Worm (Caenorhabditis elegans) whole organism, L1 larva: Measurements from ENCODE around the gene drr-2.
A peak's percentile ranks its signal among the peaks of the same experiment; 100 is the strongest.

Experiments
- C04F5.9 ChIP-seq: sonication (generic microtip); optimal IDR thresholded peaks from 2 replicates; lab custom pipeline; 2016; ENCODE audit warnings: missing genetic modification characterization, missing compliant biosample characterization
- F16B12.6 ChIP-seq: fragments of 150-350 bp; optimal IDR thresholded peaks from 2 replicates; lab custom pipeline; 2014; ENCODE audit warnings: missing biosample characterization, missing genetic modification characterization
- alr-1 ChIP-seq: fragments of 200-800 bp; sonication (Bioruptor generic); optimal IDR thresholded peaks from 2 replicates; lab custom pipeline; 2018; ENCODE audit warnings: borderline replicate concordance, mild to moderate bottlenecking, missing genetic modification characterization, missing compliant biosample characterization
- ama-1 ChIP-seq: fragments of 150-350 bp; optimal IDR thresholded peaks from 2 replicates; lab custom pipeline; 2014
- ceh-63 ChIP-seq: fragments of 200-800 bp; sonication (Bioruptor generic); optimal IDR thresholded peaks from 2 replicates; lab custom pipeline; 2018; ENCODE audit warnings: mild to moderate bottlenecking, missing genetic modification characterization, missing compliant biosample characterization
- ceh-88 ChIP-seq: fragments of 200-800 bp; sonication (Bioruptor generic); IDR thresholded peaks from 2 replicates; pipeline ENCODE4 v1.3.6; 2022; ENCODE audit warnings: missing genetic modification characterization, missing compliant biosample characterization
- ceh-90 ChIP-seq: sonication (generic microtip); optimal IDR thresholded peaks from 2 replicates; lab custom pipeline; 2016; ENCODE audit warnings: missing genetic modification characterization, missing compliant biosample characterization
- ces-1 ChIP-seq: fragments of 150-350 bp; optimal IDR thresholded peaks from 2 replicates; lab custom pipeline; 2014; ENCODE audit warnings: missing biosample characterization, missing genetic modification reagents, missing genetic modification characterization
- efl-1 ChIP-seq, 4 experiments: fragments of 150-350 bp; optimal IDR thresholded peaks in 3 of 4; peaks in 1 of 4; 1 replicate in 1 of 4; 2 replicates in 3 of 4; lab custom pipeline; 2014; ENCODE audit warnings: missing biosample characterization in 2 of 4, missing genetic modification characterization in 2 of 4, missing genetic modification reagents in 2 of 4
- elt-2 ChIP-seq: sonication (generic microtip); optimal IDR thresholded peaks from 2 replicates; lab custom pipeline; 2016; ENCODE audit warnings: missing genetic modification characterization, mild to moderate bottlenecking, inconsistent platforms, missing compliant biosample characterization, missing genetic modification reagents
- elt-3 ChIP-seq, 6 experiments: fragments of 150-350 bp in 1 of 6; sonication (generic microtip); optimal IDR thresholded peaks; 2 replicates each; lab custom pipeline; 2017 to 2018; ENCODE audit warnings: missing biosample characterization in 6 of 6, missing genetic modification characterization in 6 of 6, inconsistent platforms in 1 of 6
- fkh-8 ChIP-seq: sonication (generic microtip); optimal IDR thresholded peaks from 2 replicates; lab custom pipeline; 2016; ENCODE audit warnings: mild to moderate bottlenecking, missing genetic modification characterization, missing compliant biosample characterization
- fos-1 ChIP-seq: fragments of 150-350 bp; optimal IDR thresholded peaks from 2 replicates; lab custom pipeline; 2014; ENCODE audit warnings: missing biosample characterization, missing genetic modification characterization
- hlh-17 ChIP-seq: fragments of 200-800 bp; sonication (Bioruptor generic); optimal IDR thresholded peaks from 2 replicates; lab custom pipeline; 2018; ENCODE audit warnings: missing genetic modification characterization, mild to moderate bottlenecking, missing compliant biosample characterization, moderate library complexity, borderline replicate concordance
- hlh-4 ChIP-seq: sonication (generic microtip); optimal IDR thresholded peaks from 2 replicates; lab custom pipeline; 2016; ENCODE audit warnings: mild to moderate bottlenecking, missing genetic modification characterization, missing compliant biosample characterization
- irx-1 ChIP-seq: sonication (generic microtip); optimal IDR thresholded peaks from 2 replicates; lab custom pipeline; 2016; ENCODE audit warnings: missing genetic modification characterization, missing compliant biosample characterization
- lin-14 ChIP-seq: fragments of 200-800 bp; sonication (Bioruptor generic); optimal IDR thresholded peaks from 2 replicates; lab custom pipeline; 2018; ENCODE audit warnings: mild to moderate bottlenecking, missing genetic modification characterization, moderate library complexity, missing compliant biosample characterization
- lin-35 ChIP-seq, 2 experiments: fragments of 150-350 bp; optimal IDR thresholded peaks; 2 replicates each; lab custom pipeline; 2014; ENCODE audit warnings: missing biosample characterization in 2 of 2, missing genetic modification characterization in 2 of 2, missing genetic modification reagents in 2 of 2
- lir-3 ChIP-seq: sonication (generic microtip); optimal IDR thresholded peaks from 2 replicates; lab custom pipeline; 2016; ENCODE audit warnings: mild to moderate bottlenecking, missing genetic modification characterization, moderate library complexity, missing compliant biosample characterization; ENCODE audit not compliant: poor library complexity
- lsy-2 ChIP-seq, 2 experiments: fragments of 150-350 bp; optimal IDR thresholded peaks; 2 replicates each; lab custom pipeline; 2014; ENCODE audit warnings: missing biosample characterization in 2 of 2, missing genetic modification characterization in 2 of 2
- mab-9 ChIP-seq: fragments of 200-800 bp; sonication (Bioruptor generic); IDR thresholded peaks from 2 replicates; pipeline ENCODE4 v1.3.6; 2022; ENCODE audit warnings: missing genetic modification reagents, missing genetic modification characterization, missing compliant biosample characterization
- mep-1 ChIP-seq: fragments of 150-350 bp; optimal IDR thresholded peaks from 2 replicates; lab custom pipeline; 2014; ENCODE audit warnings: missing biosample characterization, missing genetic modification characterization
- nhr-11 ChIP-seq: fragments of 150-350 bp; optimal IDR thresholded peaks from 2 replicates; lab custom pipeline; 2014; ENCODE audit warnings: missing biosample characterization, missing genetic modification characterization
- nhr-71 ChIP-seq: sonication (generic microtip); optimal IDR thresholded peaks from 2 replicates; lab custom pipeline; 2016; ENCODE audit warnings: mild to moderate bottlenecking, missing genetic modification characterization, moderate library complexity, missing compliant biosample characterization
- nhr-84 ChIP-seq: sonication (generic microtip); optimal IDR thresholded peaks from 2 replicates; lab custom pipeline; 2017; ENCODE audit warnings: missing biosample characterization, missing genetic modification characterization
- nhr-85 ChIP-seq: sonication (generic microtip); peaks from one replicate; lab custom pipeline; 2016; ENCODE audit warnings: missing genetic modification characterization, inconsistent platforms, missing compliant biosample characterization
- pax-3 ChIP-seq: fragments of 200-800 bp; sonication (Bioruptor generic); optimal IDR thresholded peaks from 2 replicates; lab custom pipeline; 2018; ENCODE audit warnings: mild to moderate bottlenecking, missing genetic modification characterization, moderate library complexity, missing compliant biosample characterization
- pqm-1 ChIP-seq: sonication (generic microtip); optimal IDR thresholded peaks from 3 replicates; lab custom pipeline; 2017; ENCODE audit warnings: missing biosample characterization, missing genetic modification characterization
- rnt-1 ChIP-seq: sonication (generic microtip); optimal IDR thresholded peaks from 2 replicates; lab custom pipeline; 2016; ENCODE audit warnings: mild to moderate bottlenecking, missing genetic modification characterization, moderate library complexity, missing compliant biosample characterization
- skn-1 ChIP-seq: fragments of 150-350 bp; optimal IDR thresholded peaks from 2 replicates; lab custom pipeline; 2014; ENCODE audit warnings: missing biosample characterization, missing genetic modification characterization
- snu-23 ChIP-seq: sonication (generic microtip); optimal IDR thresholded peaks from 2 replicates; lab custom pipeline; 2016; ENCODE audit warnings: missing genetic modification characterization, missing compliant biosample characterization
- unc-130 ChIP-seq: fragments of 150-350 bp; optimal IDR thresholded peaks from 2 replicates; lab custom pipeline; 2017; ENCODE audit warnings: missing biosample characterization, missing genetic modification characterization, inconsistent platforms
- xbp-1 ChIP-seq: sonication (generic microtip); optimal IDR thresholded peaks from 2 replicates; lab custom pipeline; 2016; ENCODE audit warnings: missing genetic modification characterization, missing compliant biosample characterization
- zip-4 ChIP-seq: fragments of 200-800 bp; sonication (Bioruptor generic); optimal IDR thresholded peaks from 2 replicates; lab custom pipeline; 2018; ENCODE audit warnings: mild to moderate bottlenecking, missing genetic modification characterization, moderate library complexity, missing compliant biosample characterization
- ztf-11 ChIP-seq, 2 experiments: sonication (generic microtip); optimal IDR thresholded peaks; 2 replicates each; lab custom pipeline; 2016 to 2017; ENCODE audit warnings: missing genetic modification characterization in 2 of 2, missing biosample characterization in 1 of 2, missing compliant biosample characterization in 1 of 2

Gene drr-2

DNA sequence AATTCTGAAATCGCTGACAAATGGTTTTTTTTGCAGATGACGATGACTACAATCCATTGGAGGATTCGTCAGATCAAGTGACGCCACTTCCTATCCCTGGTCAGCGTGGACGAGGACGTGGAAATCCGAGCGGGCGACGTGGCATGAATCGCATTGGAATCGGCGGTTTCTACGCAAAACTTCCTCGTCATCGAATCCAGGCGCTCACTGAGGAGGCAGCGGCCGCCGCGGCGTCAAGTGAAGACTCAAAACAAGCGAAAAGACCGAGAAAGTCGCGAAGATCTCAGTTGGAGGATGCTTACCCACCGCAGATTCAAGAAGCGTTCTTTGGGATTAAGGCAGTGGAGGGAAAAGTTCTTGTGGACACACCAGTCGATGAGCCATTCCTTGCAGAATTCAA lies 5.2 kb upstream of the drr-2 start:
- no peak for TF ChIP-seq elt-3 (tag; optimal IDR thresholded peaks at IDR 0.05; lab: Kevin White, UChicago)

DNA sequence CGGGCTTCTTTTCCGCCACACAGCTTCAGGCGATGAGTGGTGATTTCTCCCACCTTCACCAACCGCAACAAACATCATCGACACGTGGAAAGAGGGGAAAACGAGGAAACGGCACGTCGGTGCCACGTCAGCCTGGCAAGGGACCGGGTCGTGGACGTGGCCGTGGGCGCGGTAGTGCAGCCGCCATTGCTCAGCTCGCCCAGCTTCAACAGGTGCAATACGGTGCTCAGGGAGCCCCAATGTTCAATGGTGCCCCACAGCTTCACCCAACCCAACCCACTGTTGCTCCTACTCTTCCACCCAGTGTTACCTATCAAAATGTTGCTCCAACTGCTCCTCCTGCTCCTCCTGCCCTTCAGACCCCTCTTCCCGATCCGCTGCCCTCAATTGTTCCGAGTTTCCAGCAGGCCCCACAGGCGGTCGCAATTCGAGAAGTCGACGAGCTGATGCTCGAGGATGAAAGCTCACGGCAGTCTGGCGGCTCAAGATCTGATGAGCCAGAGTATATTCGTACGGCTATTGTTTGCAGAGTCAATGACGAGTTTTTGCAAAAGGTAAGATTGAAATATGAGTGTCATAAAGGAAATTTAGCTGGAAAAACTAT lies 2.6 kb upstream of the drr-2 start:
- TF ChIP-seq zip-4 (GFP tag; lab: Kevin White, UChicago) (no peak), hlh-17 (GFP tag; lab: Kevin White, UChicago) (no peak), ces-1 (no peak), lin-35 (GFP tag; optimal IDR thresholded peaks at IDR 0.05; lab: Kevin White, UChicago) (no peak), efl-1 (optimal IDR thresholded peaks at IDR 0.05; lab: Kevin White, UChicago) (no peak), efl-1 (GFP tag; optimal IDR thresholded peaks at IDR 0.05 in 1 of 2; lab: Kevin White, UChicago) (peak in 1 of 2 experiments; percentile 13), ceh-90 (tag; lab: Kevin White, UChicago) (no peak)

ce11 chrIII:13644279-13644678 lies 909 bp upstream of the drr-2 start:
- TF ChIP-seq alr-1 (tag; lab: Kevin White, UChicago) = peak; percentile 70
- TF ChIP-seq mep-1 = no peak

DNA sequence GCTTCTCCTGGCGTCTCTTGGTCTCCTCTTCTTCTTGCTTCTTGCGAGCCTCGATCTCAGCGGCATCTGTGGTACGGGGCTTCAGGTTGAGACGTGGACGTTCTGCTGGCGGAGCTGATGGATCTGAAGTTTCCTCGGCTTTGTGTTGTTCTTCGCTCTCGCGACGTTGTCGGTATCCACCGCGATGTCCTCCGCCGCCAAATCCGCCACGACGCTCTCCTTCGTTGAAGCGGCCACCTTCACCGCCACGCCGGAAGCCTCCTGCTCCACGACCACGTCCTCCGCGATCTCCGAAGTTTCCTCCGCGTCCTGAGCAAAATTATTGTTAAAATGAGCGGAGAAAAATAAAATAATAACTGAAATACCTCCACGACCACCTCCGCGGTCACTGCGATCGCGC lies 594 bp downstream of the drr-2 start:
- TF ChIP-seq fkh-8 = no peak
- no peak for TF ChIP-seq lin-14 (GFP tag; lab: Kevin White, UChicago)
- no peak for TF ChIP-seq nhr-11 (tag; lab: Kevin White, UChicago)
- no peak for TF ChIP-seq rnt-1 (tag; lab: Kevin White, UChicago)
- TF ChIP-seq pax-3 (tag; lab: Kevin White, UChicago) = no peak
- TF ChIP-seq alr-1 (tag; lab: Kevin White, UChicago) = no peak
- no peak for TF ChIP-seq ama-1 (lab: Kevin White, UChicago)
- no peak for TF ChIP-seq efl-1 (optimal IDR thresholded peaks at IDR 0.05; lab: Kevin White, UChicago)
- no peak for TF ChIP-seq efl-1 (GFP tag; optimal IDR thresholded peaks at IDR 0.05 in 1 of 2; lab: Kevin White, UChicago)
- TF ChIP-seq nhr-85 (tag; lab: Kevin White, UChicago) = no peak
- no peak for TF ChIP-seq xbp-1
- no peak for TF ChIP-seq C04F5.9 (tag; lab: Kevin White, UChicago)
- no peak for TF ChIP-seq snu-23
- no peak for TF ChIP-seq ceh-90 (tag; lab: Kevin White, UChicago)
- TF ChIP-seq nhr-71 (tag; lab: Kevin White, UChicago) = no peak
- TF ChIP-seq ceh-88 (GFP tag; lab: Robert Waterston, UW) = no peak
- no peak for TF ChIP-seq zip-4 (GFP tag; lab: Kevin White, UChicago)
- no peak for TF ChIP-seq nhr-84 (tag; lab: Kevin White, UChicago)
- TF ChIP-seq pqm-1 (tag; lab: Kevin White, UChicago) = no peak
- TF ChIP-seq, all 84 proteins: peak for 0

ce11 chrIII:13642227-13642626 lies 1.1 kb downstream of the drr-2 start, which contains the start of gene T12D8.10:
Gene T12D8.10, minus strand, starts transcription at chrIII:13642327.
- TF ChIP-seq ztf-11 (tag; optimal IDR thresholded peaks at IDR 0.05; lab: Kevin White, UChicago) (no peak), ces-1 (no peak), skn-1 (tag; lab: Kevin White, UChicago) (no peak), nhr-85 (tag; lab: Kevin White, UChicago) (no peak)

- TF ChIP-seq unc-130 = no peak
- no peak for TF ChIP-seq lsy-2 (tag; optimal IDR thresholded peaks at IDR 0.05; lab: Kevin White, UChicago)
- TF ChIP-seq efl-1 (optimal IDR thresholded peaks at IDR 0.05; lab: Kevin White, UChicago) = no peak
- no peak for TF ChIP-seq efl-1 (GFP tag; optimal IDR thresholded peaks at IDR 0.05 in 1 of 2; lab: Kevin White, UChicago)
- no peak for TF ChIP-seq nhr-85 (tag; lab: Kevin White, UChicago)
- no peak for TF ChIP-seq F16B12.6
- no peak for TF ChIP-seq snu-23
- no peak for TF ChIP-seq irx-1
- no peak for TF ChIP-seq elt-2
- no peak for TF ChIP-seq ceh-63
- TF ChIP-seq lir-3 (tag; lab: Kevin White, UChicago) = no peak
- no peak for TF ChIP-seq hlh-4 (tag; lab: Kevin White, UChicago)
- TF ChIP-seq fos-1 = no peak
- TF ChIP-seq pqm-1 (tag; lab: Kevin White, UChicago) = no peak
- no peak for TF ChIP-seq mab-9
- TF ChIP-seq, all 84 proteins: peak for 0
These were observed 1.8 kb downstream of the drr-2 start, which contains the start of gene acbp-5 for ce11 chrIII:13641588-13641987. Gene acbp-5, minus strand, starts transcription at chrIII:13641688.
